Worm (Caenorhabditis elegans) whole organism, mixed stage, embryonic: Measurements from ENCODE around the gene gfrp-1.

Source experiments
- M03D4.4 ChIP-seq: sonication (generic microtip); optimal IDR thresholded peaks from 2 replicates; lab custom pipeline; 2017; ENCODE audit warnings: mild to moderate bottlenecking, missing genetic modification characterization, missing compliant biosample characterization
- bed-3 ChIP-seq: fragments of 200-800 bp; sonication (Bioruptor generic); optimal IDR thresholded peaks from 3 replicates; lab custom pipeline; 2018; ENCODE audit warnings: mild to moderate bottlenecking, missing genetic modification characterization, moderate library complexity, missing compliant biosample characterization
- blmp-1 ChIP-seq: fragments of 150-350 bp; optimal IDR thresholded peaks from 2 replicates; lab custom pipeline; 2014; ENCODE audit warnings: missing biosample characterization, missing genetic modification characterization
- ceh-39 ChIP-seq: fragments of 150-350 bp; optimal IDR thresholded peaks from 2 replicates; lab custom pipeline; 2014; ENCODE audit warnings: missing biosample characterization, missing genetic modification characterization
- ceh-43 ChIP-seq: fragments of 200-800 bp; sonication (Bioruptor generic); optimal IDR thresholded peaks from 2 replicates; lab custom pipeline; 2018; ENCODE audit warnings: mild to moderate bottlenecking, missing genetic modification characterization, moderate library complexity, missing compliant biosample characterization
- ceh-83 ChIP-seq: fragments of 200-800 bp; sonication (Bioruptor generic); optimal IDR thresholded peaks from 2 replicates; lab custom pipeline; 2018; ENCODE audit warnings: mild to moderate bottlenecking, missing genetic modification characterization, missing compliant biosample characterization
- cnd-1 ChIP-seq: fragments of 200-800 bp; sonication (Bioruptor generic); optimal IDR thresholded peaks from 2 replicates; lab custom pipeline; 2018; ENCODE audit warnings: mild to moderate bottlenecking, missing genetic modification characterization, missing compliant biosample characterization
- drap-1 ChIP-seq: fragments of 200-800 bp; sonication (Bioruptor generic); optimal IDR thresholded peaks from 3 replicates; lab custom pipeline; 2018; ENCODE audit warnings: mild to moderate bottlenecking, missing genetic modification characterization, missing compliant biosample characterization
- elt-1 ChIP-seq: sonication (generic microtip); optimal IDR thresholded peaks from 2 replicates; lab custom pipeline; 2017; ENCODE audit warnings: missing genetic modification characterization, mild to moderate bottlenecking, missing compliant biosample characterization, antibody characterized with exemption, moderate library complexity, borderline replicate concordance; ENCODE audit not compliant: insufficient read depth
- elt-3 ChIP-seq: fragments of 150-350 bp; optimal IDR thresholded peaks from 2 replicates; lab custom pipeline; 2014; ENCODE audit warnings: missing biosample characterization, missing genetic modification characterization
- hlh-1 ChIP-seq: fragments of 150-350 bp; optimal IDR thresholded peaks from 2 replicates; lab custom pipeline; 2014; ENCODE audit warnings: missing biosample characterization, missing genetic modification reagents, missing genetic modification characterization
- lin-13 ChIP-seq: fragments of 150-350 bp; optimal IDR thresholded peaks from 2 replicates; lab custom pipeline; 2014; ENCODE audit warnings: missing biosample characterization, missing genetic modification characterization
- lin-32 ChIP-seq: fragments of 200-800 bp; sonication (Bioruptor generic); optimal IDR thresholded peaks from 2 replicates; lab custom pipeline; 2018; ENCODE audit warnings: mild to moderate bottlenecking, missing genetic modification characterization, missing compliant biosample characterization
- mab-5 ChIP-seq: fragments of 150-350 bp; optimal IDR thresholded peaks from 2 replicates; lab custom pipeline; 2014; ENCODE audit warnings: missing biosample characterization, missing genetic modification characterization
- mep-1 ChIP-seq: fragments of 150-350 bp; optimal IDR thresholded peaks from 2 replicates; lab custom pipeline; 2017; ENCODE audit warnings: missing biosample characterization, missing genetic modification reagents, missing genetic modification characterization, inconsistent platforms
- mls-2 ChIP-seq: sonication (generic microtip); optimal IDR thresholded peaks from 2 replicates; lab custom pipeline; 2016; ENCODE audit warnings: mild to moderate bottlenecking, missing genetic modification characterization, moderate library complexity, missing compliant biosample characterization
- nhr-12 ChIP-seq: fragments of 150-350 bp; optimal IDR thresholded peaks from 2 replicates; lab custom pipeline; 2014; ENCODE audit warnings: missing biosample characterization, missing genetic modification characterization
- nhr-2 ChIP-seq: fragments of 150-350 bp; optimal IDR thresholded peaks from 2 replicates; lab custom pipeline; 2014; ENCODE audit warnings: missing biosample characterization, missing genetic modification characterization
- nhr-28 ChIP-seq: fragments of 150-350 bp; optimal IDR thresholded peaks from 2 replicates; lab custom pipeline; 2014; ENCODE audit warnings: missing biosample characterization, missing genetic modification characterization
- nhr-76 ChIP-seq: sonication (generic microtip); optimal IDR thresholded peaks from 2 replicates; lab custom pipeline; 2017; ENCODE audit warnings: missing biosample characterization, missing genetic modification characterization
- pha-4 ChIP-seq: fragments of 150-350 bp; optimal IDR thresholded peaks from 2 replicates; lab custom pipeline; 2018; ENCODE audit warnings: missing biosample characterization, missing genetic modification reagents, missing genetic modification characterization
- sem-2 ChIP-seq: fragments of 200-800 bp; sonication (Bioruptor generic); optimal IDR thresholded peaks from 2 replicates; lab custom pipeline; 2018; ENCODE audit warnings: mild to moderate bottlenecking, missing genetic modification characterization, missing compliant biosample characterization
- snpc-4 ChIP-seq: fragments of 150-350 bp; optimal IDR thresholded peaks from 2 replicates; lab custom pipeline; 2014; ENCODE audit warnings: missing biosample characterization, missing genetic modification characterization
- sptf-1 ChIP-seq: sonication (generic microtip); optimal IDR thresholded peaks from 2 replicates; lab custom pipeline; 2017; ENCODE audit warnings: mild to moderate bottlenecking, missing genetic modification characterization, moderate library complexity, missing compliant biosample characterization
- tbx-8 ChIP-seq: fragments of 200-800 bp; sonication (Bioruptor generic); optimal IDR thresholded peaks from 2 replicates; lab custom pipeline; 2018; ENCODE audit warnings: mild to moderate bottlenecking, missing genetic modification characterization, moderate library complexity, missing compliant biosample characterization
- unc-120 ChIP-seq: sonication (generic microtip); optimal IDR thresholded peaks from 2 replicates; lab custom pipeline; 2017; ENCODE audit warnings: missing genetic modification characterization, missing compliant biosample characterization; ENCODE audit not compliant: poor library complexity, severe bottlenecking
- unc-39 ChIP-seq: fragments of 150-350 bp; optimal IDR thresholded peaks from 2 replicates; lab custom pipeline; 2014; ENCODE audit warnings: missing biosample characterization, missing genetic modification characterization
- unc-62 ChIP-seq: fragments of 150-350 bp; optimal IDR thresholded peaks from 2 replicates; lab custom pipeline; 2014; ENCODE audit warnings: missing biosample characterization, missing genetic modification reagents, missing genetic modification characterization
- zip-8 ChIP-seq: fragments of 150-350 bp; optimal IDR thresholded peaks from 2 replicates; lab custom pipeline; 2014; ENCODE audit warnings: missing biosample characterization, missing genetic modification characterization
- ztf-11 ChIP-seq: fragments of 150-350 bp; optimal IDR thresholded peaks from 2 replicates; lab custom pipeline; 2014; ENCODE audit warnings: missing biosample characterization, missing genetic modification characterization

Gene gfrp-1

ce11 chrIV:177487-177886 lies 25.9 kb upstream of the gfrp-1 start:
- TF ChIP-seq hlh-1 (tag; lab: Kevin White, UChicago), result peak; percentile 16
- no peak for TF ChIP-seq M03D4.4 (tag; lab: Kevin White, UChicago)
- TF ChIP-seq lin-13 (tag; lab: Kevin White, UChicago), result no peak
- peak; percentile 69 for TF ChIP-seq lin-32 (GFP tag; lab: Kevin White, UChicago)
- no peak for TF ChIP-seq ceh-83 (GFP tag; lab: Kevin White, UChicago)
- TF ChIP-seq unc-62 (GFP tag; lab: Kevin White, UChicago), result peak; percentile 16
- TF ChIP-seq zip-8 (tag; lab: Kevin White, UChicago), result no peak
- peak; percentile 52 for TF ChIP-seq ztf-11 (tag; lab: Kevin White, UChicago)
- no peak for TF ChIP-seq tbx-8
- TF ChIP-seq pha-4 (tag; lab: Kevin White, UChicago), result no peak
- TF ChIP-seq cnd-1 (tag; lab: Kevin White, UChicago), result peak; percentile 38
- no peak for TF ChIP-seq sptf-1 (tag; lab: Kevin White, UChicago)
- TF ChIP-seq nhr-2 (tag; lab: Kevin White, UChicago), result peak; percentile 78
- TF ChIP-seq mls-2, result no peak

- no peak for TF ChIP-seq elt-3 (tag; lab: Kevin White, UChicago)
- no peak for TF ChIP-seq tbx-8
- TF ChIP-seq zip-8 (tag; lab: Kevin White, UChicago), result peak; percentile 89
- peak; percentile 63 for TF ChIP-seq lin-32 (GFP tag; lab: Kevin White, UChicago)
- TF ChIP-seq blmp-1 (tag; lab: Kevin White, UChicago), result no peak
- peak; percentile 67 for TF ChIP-seq unc-62 (GFP tag; lab: Kevin White, UChicago)
- no peak for TF ChIP-seq elt-1 (tag; lab: Kevin White, UChicago)
- TF ChIP-seq ztf-11 (tag; lab: Kevin White, UChicago), result peak; percentile 26
- TF ChIP-seq ceh-39 (tag; lab: Kevin White, UChicago), result no peak
- no peak for TF ChIP-seq sptf-1 (tag; lab: Kevin White, UChicago)
- peak; percentile 22 for TF ChIP-seq sem-2
- no peak for TF ChIP-seq unc-39
- TF ChIP-seq hlh-1 (tag; lab: Kevin White, UChicago), result no peak
- no peak for TF ChIP-seq mep-1 (tag; lab: Kevin White, UChicago)
- TF ChIP-seq bed-3, result no peak
- TF ChIP-seq M03D4.4 (tag; lab: Kevin White, UChicago), result no peak
- peak; percentile 49 for TF ChIP-seq cnd-1 (tag; lab: Kevin White, UChicago)
- no peak for TF ChIP-seq mab-5 (tag; lab: Kevin White, UChicago)
- TF ChIP-seq ceh-43 (GFP tag; lab: Kevin White, UChicago), result no peak
- TF ChIP-seq mls-2, result no peak
- TF ChIP-seq, all 35 proteins: peak for 6
These were observed 24.7 kb upstream of the gfrp-1 start, which contains the start of gene tcl-2 for ce11 chrIV:178696-179095. Gene tcl-2 (plus strand): TSS chrIV:179083.

- TF ChIP-seq unc-39 (no peak), unc-62 (GFP tag; lab: Kevin White, UChicago) (no peak), mep-1 (tag; lab: Kevin White, UChicago) (no peak), zip-8 (tag; lab: Kevin White, UChicago) (no peak), nhr-2 (tag; lab: Kevin White, UChicago) (no peak), tbx-8 (no peak), ztf-11 (tag; lab: Kevin White, UChicago) (no peak)
These were observed 23.7 kb upstream of the gfrp-1 start for ce11 chrIV:179700-180099.

ce11 chrIV:183519-183918 lies 19.9 kb upstream of the gfrp-1 start:
- TF ChIP-seq nhr-76 (tag; lab: Kevin White, UChicago) (no peak), snpc-4 (tag; lab: Kevin White, UChicago) (no peak), elt-3 (tag; lab: Kevin White, UChicago) (no peak), bed-3 (no peak), ztf-11 (tag; lab: Kevin White, UChicago) (no peak), lin-32 (GFP tag; lab: Kevin White, UChicago) (no peak), unc-39 (no peak), pha-4 (tag; lab: Kevin White, UChicago) (no peak), nhr-28 (no peak), drap-1 (no peak), sptf-1 (tag; lab: Kevin White, UChicago) (no peak)

ce11 chrIV:184184-184583 lies 19.2 kb upstream of the gfrp-1 start, which contains the start of gene pnc-1:
Gene pnc-1 (plus strand): TSS chrIV:184484.
- TF ChIP-seq drap-1, result no peak
- no peak for TF ChIP-seq nhr-28
- no peak for TF ChIP-seq elt-1 (tag; lab: Kevin White, UChicago)
- no peak for TF ChIP-seq M03D4.4 (tag; lab: Kevin White, UChicago)
- TF ChIP-seq blmp-1 (tag; lab: Kevin White, UChicago), result no peak
- no peak for TF ChIP-seq unc-120 (tag; lab: Kevin White, UChicago)
- no peak for TF ChIP-seq nhr-12 (tag; lab: Kevin White, UChicago)
- TF ChIP-seq unc-62 (GFP tag; lab: Kevin White, UChicago), result no peak
- TF ChIP-seq nhr-76 (tag; lab: Kevin White, UChicago), result no peak
- TF ChIP-seq, all 35 proteins: peak for 0
